Worm (Caenorhabditis elegans) whole organism, L4 larva: ENCODE results near the gene F36H12.3.
"Not testable (repeated sequence)": the region's sequence is repeated elsewhere in the genome, so short reads cannot be mapped to it uniquely, and the experiment has no call there.

Source experiments
- F26F4.8 ChIP-seq: fragments of 200-800 bp; sonication (Bioruptor generic); conservative IDR thresholded peaks from 2 replicates; pipeline ENCODE4 v1.3.6; 2022; ENCODE audit warnings: missing genetic modification characterization, missing compliant biosample characterization
- T20F7.1 ChIP-seq: fragments of 200-800 bp; sonication (Bioruptor generic); optimal IDR thresholded peaks from 2 replicates; lab custom pipeline; 2018; ENCODE audit warnings: mild to moderate bottlenecking, missing genetic modification characterization, missing compliant biosample characterization
- Y48G9A.11 ChIP-seq: fragments of 200-800 bp; sonication (Bioruptor generic); IDR thresholded peaks from 2 replicates; pipeline ENCODE4 v1.3.6; 2022; ENCODE audit warnings: missing genetic modification reagents, missing genetic modification characterization, missing compliant biosample characterization
- Y75B8A.6 ChIP-seq: fragments of 200-800 bp; sonication (Bioruptor generic); IDR thresholded peaks from 2 replicates; pipeline ENCODE4 v1.3.6; 2022; ENCODE audit warnings: missing genetic modification reagents, missing genetic modification characterization, missing compliant biosample characterization
- ZK546.5 ChIP-seq, 2 experiments: sonication (generic microtip); optimal IDR thresholded peaks; 2 replicates each; lab custom pipeline; 2017; ENCODE audit warnings: missing biosample characterization in 2 of 2, missing genetic modification characterization in 2 of 2
- aha-1 ChIP-seq: fragments of 150-350 bp; peaks from one replicate; lab custom pipeline; 2014; ENCODE audit warnings: missing biosample characterization, missing genetic modification characterization
- attf-4 ChIP-seq: sonication (generic microtip); optimal IDR thresholded peaks from 3 replicates; lab custom pipeline; 2017; ENCODE audit warnings: missing biosample characterization, missing genetic modification characterization
- ceh-28 ChIP-seq: fragments of 150-350 bp; optimal IDR thresholded peaks from 2 replicates; lab custom pipeline; 2014; ENCODE audit warnings: missing biosample characterization, missing genetic modification reagents, missing genetic modification characterization
- ceh-82 ChIP-seq: sonication (generic microtip); optimal IDR thresholded peaks from 2 replicates; lab custom pipeline; 2017; ENCODE audit warnings: missing biosample characterization, missing genetic modification characterization
- daf-16 ChIP-seq, 3 experiments: sonication (generic microtip); optimal IDR thresholded peaks; 2 replicates each; lab custom pipeline; 2016 to 2017; ENCODE audit warnings: missing genetic modification characterization in 3 of 3, missing genetic modification reagents in 3 of 3, mild to moderate bottlenecking in 2 of 3, missing compliant biosample characterization in 2 of 3, missing biosample characterization in 1 of 3, moderate library complexity in 1 of 3
- dmd-6 ChIP-seq: fragments of 200-800 bp; sonication (Bioruptor generic); IDR thresholded peaks from 2 replicates; pipeline ENCODE4 v1.3.6; 2022; ENCODE audit warnings: missing genetic modification reagents, missing genetic modification characterization, missing compliant biosample characterization
- dmd-9 ChIP-seq: fragments of 200-800 bp; sonication (Bioruptor generic); IDR thresholded peaks from 2 replicates; pipeline ENCODE4 v1.3.6; 2022; ENCODE audit warnings: missing genetic modification reagents, missing genetic modification characterization, missing compliant biosample characterization
- dve-1 ChIP-seq: sonication (generic microtip); optimal IDR thresholded peaks from 2 replicates; lab custom pipeline; 2017; ENCODE audit warnings: antibody characterized with exemption, mild to moderate bottlenecking, missing genetic modification characterization, missing compliant biosample characterization; ENCODE audit not compliant: insufficient read depth
- fos-1 ChIP-seq: fragments of 150-350 bp; optimal IDR thresholded peaks from 2 replicates; lab custom pipeline; 2014; ENCODE audit warnings: missing biosample characterization, missing genetic modification characterization
- jun-1 ChIP-seq: fragments of 150-350 bp; optimal IDR thresholded peaks from 2 replicates; lab custom pipeline; 2014; ENCODE audit warnings: missing biosample characterization, missing genetic modification reagents, missing genetic modification characterization
- lin-13 ChIP-seq: fragments of 150-350 bp; optimal IDR thresholded peaks from 2 replicates; lab custom pipeline; 2014; ENCODE audit warnings: missing biosample characterization, missing genetic modification reagents, missing genetic modification characterization
- lin-38 ChIP-seq: fragments of 200-800 bp; sonication (Bioruptor generic); IDR thresholded peaks from 2 replicates; pipeline ENCODE4 v1.3.6; 2022; ENCODE audit warnings: missing genetic modification reagents, missing genetic modification characterization, missing compliant biosample characterization
- lin-39 ChIP-seq: fragments of 150-350 bp; optimal IDR thresholded peaks from 2 replicates; lab custom pipeline; 2014; ENCODE audit warnings: missing biosample characterization, missing genetic modification reagents, missing genetic modification characterization
- mxl-2 ChIP-seq: fragments of 200-800 bp; sonication (Bioruptor generic); conservative IDR thresholded peaks from 2 replicates; pipeline ENCODE4 v1.3.6; 2022; ENCODE audit warnings: missing genetic modification reagents, missing genetic modification characterization, missing compliant biosample characterization
- nhr-6 ChIP-seq: fragments of 150-350 bp; optimal IDR thresholded peaks from 2 replicates; lab custom pipeline; 2014; ENCODE audit warnings: missing biosample characterization, missing genetic modification characterization
- set-16 ChIP-seq: fragments of 200-800 bp; sonication (Bioruptor generic); IDR thresholded peaks from 2 replicates; pipeline ENCODE4 v1.3.6; 2022; ENCODE audit warnings: missing genetic modification reagents, missing genetic modification characterization, missing compliant biosample characterization
- snpc-1.2 ChIP-seq: fragments of 200-800 bp; sonication (Bioruptor generic); IDR thresholded peaks from 2 replicates; pipeline ENCODE4 v1.3.6; 2022; ENCODE audit warnings: missing genetic modification reagents, missing genetic modification characterization, missing compliant biosample characterization
- spr-1 ChIP-seq: sonication (generic microtip); optimal IDR thresholded peaks from 2 replicates; lab custom pipeline; 2016; ENCODE audit warnings: mild to moderate bottlenecking, missing genetic modification characterization, missing compliant biosample characterization
- tra-1 ChIP-seq: fragments of 200-800 bp; sonication (Bioruptor generic); IDR thresholded peaks from 2 replicates; pipeline ENCODE4 v1.3.6; 2022; ENCODE audit warnings: missing genetic modification reagents, missing genetic modification characterization, missing compliant biosample characterization
- unc-62 ChIP-seq, 3 experiments: fragments of 150-350 bp in 1 of 3; sonication (generic microtip); optimal IDR thresholded peaks in 2 of 3; peaks in 1 of 3; 1 replicate in 1 of 3; 2 replicates in 2 of 3; lab custom pipeline; 2014 to 2017; ENCODE audit warnings: missing biosample characterization in 3 of 3, missing genetic modification characterization in 3 of 3, missing genetic modification reagents in 3 of 3, missing genotype in 1 of 3
- vab-7 ChIP-seq: fragments of 200-800 bp; sonication (Bioruptor generic); IDR thresholded peaks from 2 replicates; pipeline ENCODE4 v1.3.6; 2022; ENCODE audit warnings: missing genetic modification reagents, missing genetic modification characterization, missing compliant biosample characterization
- zfp-2 ChIP-seq: sonication (generic microtip); optimal IDR thresholded peaks from 2 replicates; lab custom pipeline; 2016; ENCODE audit warnings: mild to moderate bottlenecking, missing genetic modification characterization, missing compliant biosample characterization

Gene F36H12.3

ce11 chrIV:5297436-5298012, 24.9 kb downstream of the F36H12.3 start, which contains the start of the genes ZK354.6 and msp-113:
Gene ZK354.6 (minus strand): TSS chrIV:5297536.
Gene msp-113 (plus strand): TSS chrIV:5297962.
- TF ChIP-seq unc-62 (GFP tag; optimal IDR thresholded peaks at IDR 0.05 in 1 of 2; lab: Kevin White, UChicago): peak in 1 of 2 experiments; percentile 27
- TF ChIP-seq unc-62 (tag; optimal IDR thresholded peaks at IDR 0.05; lab: Kevin White, UChicago): no peak
- no peak for TF ChIP-seq mxl-2 (GFP tag; lab: Robert Waterston, UW)

- TF ChIP-seq nhr-6 (tag; lab: Kevin White, UChicago) (no peak), dmd-6 (GFP tag; lab: Robert Waterston, UW) (no peak), aha-1 (tag; lab: Kevin White, UChicago) (peak; percentile 13), ceh-28 (tag; lab: Kevin White, UChicago) (no peak)
Observed at ce11 chrIV:5303030-5303429, 30.4 kb downstream of the F36H12.3 start, which contains the start of gene ZK354.7. Gene ZK354.7 (minus strand): TSS chrIV:5303130.

ce11 chrIV:5306040-5306439, 33.4 kb downstream of the F36H12.3 start, which contains the start of gene ZK354.8:
Gene ZK354.8 (minus strand): TSS chrIV:5306140.
- TF ChIP-seq fos-1 (tag; lab: Kevin White, UChicago) (no peak), attf-4 (no peak), set-16 (GFP tag; lab: Robert Waterston, UW) (no peak), ZK546.5 (tag; optimal IDR thresholded peaks at IDR 0.05; lab: Kevin White, UChicago) (no peak), T20F7.1 (no peak), snpc-1.2 (GFP tag; lab: Robert Waterston, UW) (no peak), dmd-9 (GFP tag; lab: Robert Waterston, UW) (no peak), lin-38 (no peak)

DNA sequence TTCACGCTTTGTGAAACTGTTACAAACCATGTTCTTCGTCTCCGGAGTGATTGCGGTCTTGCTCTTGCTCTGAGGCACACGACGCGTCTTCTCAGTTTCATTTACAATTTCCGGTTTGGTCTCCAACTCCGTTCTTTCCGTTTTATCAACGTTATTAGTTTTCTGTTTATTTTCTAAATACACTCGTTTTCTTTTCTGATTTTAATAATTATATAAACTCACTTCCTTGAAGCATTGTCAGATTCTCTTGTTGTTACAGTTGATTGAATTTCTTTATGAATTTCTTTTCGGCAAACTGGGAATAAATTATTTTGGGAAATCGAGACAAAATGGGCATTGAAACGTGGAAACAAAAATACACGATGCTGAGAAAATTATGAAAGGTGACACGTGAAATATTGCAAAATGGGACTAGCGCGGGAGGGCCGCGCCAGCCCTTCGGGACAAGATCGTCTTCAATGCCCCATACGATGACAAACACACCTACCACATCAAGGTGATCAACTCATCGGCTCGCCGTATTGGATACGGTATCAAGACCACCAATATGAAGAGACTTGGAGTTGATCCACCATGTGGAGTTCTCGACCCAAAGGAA, 35.5 kb downstream of the F36H12.3 start, which contains the start of the genes ZK354.9 and msp-58:
Gene ZK354.9 (minus strand): TSS at position 101 of the 598 bp plus-strand sequence.
Gene msp-58 (plus strand): TSS at position 548 of the 598 bp plus-strand sequence.
- TF ChIP-seq vab-7 (GFP tag; lab: Robert Waterston, UW); ceh-82; lin-39 (tag; lab: Kevin White, UChicago): not testable (repeated sequence)

- 0 out of 2 replicates have a peak, but pooled peaks have one; percentile 79 for TF ChIP-seq snpc-1.2 (GFP tag; lab: Robert Waterston, UW)
Observed at ce11 chrIV:5309137-5309536, 36.5 kb downstream of the F36H12.3 start.

DNA sequence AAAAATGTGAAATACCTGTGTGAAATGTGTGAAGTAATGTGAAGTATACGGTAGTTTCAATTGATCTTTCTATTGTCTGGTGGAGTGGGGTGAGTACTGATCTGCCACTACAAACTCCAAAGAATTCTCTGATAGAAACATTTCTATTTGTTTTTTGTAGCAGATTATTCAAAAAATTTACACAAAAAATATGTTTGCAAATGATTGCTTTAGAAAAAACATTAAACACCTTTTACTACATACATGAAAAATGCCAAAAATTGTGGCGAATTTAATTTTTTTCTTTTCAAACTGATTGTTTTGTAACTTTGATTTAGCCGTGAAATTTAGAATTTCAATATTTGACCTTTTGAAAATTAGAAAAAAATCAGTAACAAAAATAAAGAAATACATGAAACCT, 37.1 kb downstream of the F36H12.3 start, which contains the start of gene ZK354.3:
Gene ZK354.3 (plus strand): TSS at position 301 of the 400 bp plus-strand sequence.
- TF ChIP-seq nhr-6 (tag; lab: Kevin White, UChicago): no peak
- no peak for TF ChIP-seq zfp-2
- TF ChIP-seq lin-39 (tag; lab: Kevin White, UChicago): no peak
- no peak for TF ChIP-seq dve-1 (tag; lab: Kevin White, UChicago)
- no peak for TF ChIP-seq F26F4.8 (GFP tag; lab: Robert Waterston, UW)
- TF ChIP-seq aha-1 (tag; lab: Kevin White, UChicago): no peak
- no peak for TF ChIP-seq Y48G9A.11 (GFP tag; lab: Robert Waterston, UW)
- no peak for TF ChIP-seq lin-13
- no peak for TF ChIP-seq jun-1 (tag; lab: Kevin White, UChicago)
- TF ChIP-seq daf-16 (GFP tag; optimal IDR thresholded peaks at IDR 0.05; lab: Kevin White, UChicago): no peak
- no peak for TF ChIP-seq daf-16 (tag; optimal IDR thresholded peaks at IDR 0.05; lab: Kevin White, UChicago)

DNA sequence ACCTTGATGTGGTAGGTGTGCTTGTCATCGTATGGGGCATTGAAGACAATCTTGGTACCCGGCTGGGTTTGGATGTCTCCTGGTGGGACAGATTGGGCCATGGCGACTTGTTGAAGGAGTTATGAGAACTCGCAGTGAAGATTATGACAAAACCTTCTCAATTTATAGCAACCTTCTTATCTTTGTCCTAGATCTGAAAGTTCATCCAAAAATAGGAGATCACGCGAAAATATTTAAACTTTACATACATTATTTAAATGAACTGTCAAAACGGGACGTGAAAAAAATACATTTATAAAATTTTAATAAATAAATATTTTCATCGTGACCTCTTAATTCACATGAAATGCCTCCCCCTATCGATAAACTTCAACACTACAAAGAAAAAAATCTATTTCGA, 40.4 kb downstream of the F36H12.3 start, which contains the start of the genes msp-59 and ZK354.2:
Gene msp-59 (minus strand): TSS at position 101 of the 400 bp plus-strand sequence.
Gene ZK354.2 (plus strand): TSS at position 395 of the 400 bp plus-strand sequence.
- not testable (repeated sequence) for TF ChIP-seq tra-1 (GFP tag; lab: Robert Waterston, UW); Y75B8A.6 (GFP tag; lab: Robert Waterston, UW); spr-1 (tag; lab: Kevin White, UChicago)
